Fruit fly (Drosophila melanogaster): ENCODE measurements around the gene meru.

meru gene

DNA sequence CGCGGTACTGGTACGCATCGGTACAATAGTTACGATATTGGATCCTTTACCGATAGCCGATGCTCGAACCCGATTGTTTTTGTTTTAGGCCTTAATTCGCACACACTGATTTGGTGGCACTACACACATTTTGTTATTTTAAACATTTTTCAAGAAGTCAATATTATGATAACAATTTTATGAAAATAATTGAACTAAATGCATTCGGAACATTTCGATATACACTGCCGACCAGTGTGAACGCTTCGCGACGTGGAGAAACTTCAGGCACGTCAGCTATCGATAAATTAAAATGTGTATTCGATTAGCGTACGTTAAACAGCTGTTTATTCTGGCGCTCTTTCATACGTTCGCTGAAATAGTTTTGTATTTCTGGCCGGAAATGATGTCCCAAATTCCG lies 11.7 kb downstream of the meru start, which contains the start of gene CG12713 (continued):
- no peak for TF ChIP-seq Dip2 (GFP tag; IDR thresholded peaks at IDR 0.05)
- no peak for TF ChIP-seq Hr39 (optimal IDR thresholded peaks at IDR 0.05)
- TF ChIP-seq CG10565 (GFP tag; optimal IDR thresholded peaks at IDR 0.05) = no peak
- TF ChIP-seq Dp (GFP tag; optimal IDR thresholded peaks at IDR 0.05) = peak; percentile 75
- TF ChIP-seq CG4617 (GFP tag; optimal IDR thresholded peaks at IDR 0.05; ENCODE audit: borderline replicate concordance) = peak; percentile 16
- no peak for TF ChIP-seq corto (GFP tag; optimal IDR thresholded peaks at IDR 0.05)
- no peak for TF ChIP-seq CG30431 (GFP tag; optimal IDR thresholded peaks at IDR 0.05)
- TF ChIP-seq CG11723 (GFP tag; optimal IDR thresholded peaks at IDR 0.05) = no peak
- TF ChIP-seq CG18011 (GFP tag; optimal IDR thresholded peaks at IDR 0.05) = no peak
- peak; percentile 16 for TF ChIP-seq HmgD (GFP tag; optimal IDR thresholded peaks at IDR 0.05)
- TF ChIP-seq HLH54F (GFP tag; optimal IDR thresholded peaks at IDR 0.05) = peak; percentile 20
- TF ChIP-seq Deaf1 (tag; optimal IDR thresholded peaks at IDR 0.05) = no peak
- TF ChIP-seq NFAT (GFP tag; IDR thresholded peaks at IDR 0.05) = no peak
- TF ChIP-seq CG1603 (tag; optimal IDR thresholded peaks at IDR 0.05) = peak; percentile 80
- no peak for TF ChIP-seq crol (GFP tag; IDR thresholded peaks at IDR 0.05)
- no peak for TF ChIP-seq CG10462 (GFP tag; optimal IDR thresholded peaks at IDR 0.05)
- TF ChIP-seq CG8290 (GFP tag; optimal IDR thresholded peaks at IDR 0.05) = peak; percentile 69
- TF ChIP-seq CG8290 (tag; optimal IDR thresholded peaks at IDR 0.05) = peak; percentile 45 to 65
- TF ChIP-seq ems (GFP tag; optimal IDR thresholded peaks at IDR 0.05) = no peak
- TF ChIP-seq tx (GFP tag; optimal IDR thresholded peaks at IDR 0.05) = no peak
- TF ChIP-seq maf-S (GFP tag; optimal IDR thresholded peaks at IDR 0.05) = peak; percentile 6
- TF ChIP-seq gfzf (GFP tag; optimal IDR thresholded peaks at IDR 0.05) = peak; percentile 56
- TF ChIP-seq HmgZ (tag; optimal IDR thresholded peaks at IDR 0.05) = peak; percentile 69
- no peak for TF ChIP-seq onecut (GFP tag; IDR thresholded peaks at IDR 0.05)
- no peak for TF ChIP-seq ranshi (GFP tag; IDR thresholded peaks at IDR 0.05)
- TF ChIP-seq Tbp (GFP tag; optimal IDR thresholded peaks at IDR 0.05) = no peak
- TF ChIP-seq CG13123 (GFP tag; optimal IDR thresholded peaks at IDR 0.05) = no peak
- no peak for TF ChIP-seq tin (GFP tag; optimal IDR thresholded peaks at IDR 0.05)
- TF ChIP-seq CG32767 (GFP tag; IDR thresholded peaks at IDR 0.05) = 0 out of 2 replicates have a peak, but pooled peaks have one; percentile 22
- peak; percentile 87 for TF ChIP-seq CG16813 (GFP tag; IDR thresholded peaks at IDR 0.05; ENCODE audit: partially characterized antibody)
- no peak for TF ChIP-seq chm (GFP tag; IDR thresholded peaks at IDR 0.05)
- TF ChIP-seq Aef1 (GFP tag; IDR thresholded peaks at IDR 0.05) = no peak
- TF ChIP-seq gro (GFP tag; optimal IDR thresholded peaks at IDR 0.05) = peak; percentile 6
- TF ChIP-seq chn (GFP tag; optimal IDR thresholded peaks at IDR 0.05) = peak; percentile 15
- TF ChIP-seq CG6272 (GFP tag; IDR thresholded peaks at IDR 0.05) = no peak
- TF ChIP-seq tna (GFP tag; IDR thresholded peaks at IDR 0.05; ENCODE audit: partially characterized antibody) = peak; percentile 74
- peak; percentile 57 for TF ChIP-seq CoRest (tag; optimal IDR thresholded peaks at IDR 0.05)
- peak; percentile 20 for TF ChIP-seq CG4424 (GFP tag; optimal IDR thresholded peaks at IDR 0.05)
- no peak for TF ChIP-seq CG6683 (GFP tag; optimal IDR thresholded peaks at IDR 0.05)
- TF ChIP-seq CG7786 (GFP tag; optimal IDR thresholded peaks at IDR 0.05) = no peak
- TF ChIP-seq CG14014 (GFP tag; IDR thresholded peaks at IDR 0.05) = no peak
- no peak for TF ChIP-seq CG11696 (GFP tag; IDR thresholded peaks at IDR 0.05)
- no peak for TF ChIP-seq Asciz (GFP tag; optimal IDR thresholded peaks at IDR 0.05)
- no peak for TF ChIP-seq H15 (GFP tag; IDR thresholded peaks at IDR 0.05)
- no peak for TF ChIP-seq pan (optimal IDR thresholded peaks at IDR 0.05)
- no peak for TF ChIP-seq pan (GFP tag; optimal IDR thresholded peaks at IDR 0.05 in 1 of 2, IDR thresholded peaks at IDR 0.05 in 1 of 2)
- TF ChIP-seq E2f1 (GFP tag; IDR thresholded peaks at IDR 0.05) = no peak
- no peak for TF ChIP-seq CG1024 (GFP tag; IDR thresholded peaks at IDR 0.05)
- TF ChIP-seq stc (GFP tag; IDR thresholded peaks at IDR 0.05) = no peak
- TF ChIP-seq E2f2 (GFP tag; IDR thresholded peaks at IDR 0.05) = peak; percentile 81
- peak; percentile 93 for TF ChIP-seq Dref (GFP tag; IDR thresholded peaks at IDR 0.05)
- TF ChIP-seq CG7987 (GFP tag; optimal IDR thresholded peaks at IDR 0.05) = no peak
- no peak; the same call in 1 of the 3 replicates for TF ChIP-seq zen2 (GFP tag; IDR thresholded peaks at IDR 0.05; ENCODE audit: partially characterized antibody)
- TF ChIP-seq sob (GFP tag; IDR thresholded peaks at IDR 0.05) = no peak

Measured in whole organism, embryonic.